Fruit fly (Drosophila melanogaster) whole organism, prepupa: ENCODE results near the gene Cyp4d20.

ENCODE experiments used
- Blimp-1 ChIP-seq: fragments of 200-800 bp; sonication (Bioruptor generic); optimal IDR thresholded peaks from 3 replicates; lab custom pipeline; 2017; ENCODE audit warnings: missing biosample characterization, missing genetic modification characterization, mild to moderate bottlenecking, moderate library complexity, missing genetic modification reagents
- CG10631 ChIP-seq: fragments of 200-800 bp; sonication (Bioruptor generic); optimal IDR thresholded peaks from 2 replicates; lab custom pipeline; 2016; ENCODE audit warnings: missing biosample characterization, missing genetic modification characterization
- CG10669 ChIP-seq: fragments of 200-800 bp; sonication (Bioruptor generic); optimal IDR thresholded peaks from 3 replicates; lab custom pipeline; 2018; ENCODE audit warnings: missing biosample characterization, mild to moderate bottlenecking, missing genetic modification characterization, moderate library complexity
- CG11294 ChIP-seq: fragments of 200-800 bp; sonication (Bioruptor generic); IDR thresholded peaks from 2 replicates; pipeline ENCODE4 v1.3.6; 2022; ENCODE audit warnings: missing biosample characterization, missing genetic modification characterization
- CG11762 ChIP-seq: fragments of 200-800 bp; sonication (Bioruptor generic); optimal IDR thresholded peaks from 3 replicates; lab custom pipeline; 2016; ENCODE audit warnings: missing biosample characterization, missing genetic modification characterization; ENCODE audit not compliant: insufficient read depth
- CG11902 ChIP-seq: fragments of 200-800 bp; sonication (Bioruptor generic); optimal IDR thresholded peaks from 3 replicates; lab custom pipeline; 2016; ENCODE audit warnings: missing biosample characterization, missing genetic modification characterization
- CG15336 ChIP-seq: fragments of 200-800 bp; sonication (Bioruptor generic); IDR thresholded peaks from 2 replicates; pipeline ENCODE4 v1.3.6; 2022; ENCODE audit warnings: missing biosample characterization, missing genetic modification characterization
- CG3032 ChIP-seq: fragments of 200-800 bp; optimal IDR thresholded peaks from 2 replicates; lab custom pipeline; 2019; ENCODE audit warnings: missing biosample characterization, mild to moderate bottlenecking, missing genetic modification characterization, moderate library complexity
- CG31627 ChIP-seq: fragments of 200-800 bp; sonication (Bioruptor generic); optimal IDR thresholded peaks from 3 replicates; lab custom pipeline; 2016; ENCODE audit warnings: missing biosample characterization, missing genetic modification characterization
- CG34406 ChIP-seq: fragments of 200-800 bp; sonication (Bioruptor generic); optimal IDR thresholded peaks from 3 replicates; lab custom pipeline; 2016; ENCODE audit warnings: missing biosample characterization, missing genetic modification characterization
- CG4318 ChIP-seq: fragments of 200-800 bp; sonication (Bioruptor generic); optimal IDR thresholded peaks from 3 replicates; lab custom pipeline; 2017; ENCODE audit warnings: missing biosample characterization, mild to moderate bottlenecking, missing genetic modification characterization
- CG6163 ChIP-seq: fragments of 200-800 bp; sonication (Bioruptor generic); IDR thresholded peaks from 3 replicates; pipeline ENCODE4 v1.3.6; 2022; ENCODE audit warnings: missing biosample characterization, missing genetic modification characterization
- CG6792 ChIP-seq: fragments of 200-800 bp; sonication (Bioruptor generic); optimal IDR thresholded peaks from 3 replicates; lab custom pipeline; 2016; ENCODE audit warnings: missing biosample characterization, missing genetic modification characterization
- CG6808 ChIP-seq: fragments of 200-800 bp; sonication (Bioruptor generic); optimal IDR thresholded peaks from 3 replicates; lab custom pipeline; 2017; ENCODE audit warnings: missing biosample characterization, missing genetic modification characterization, mild to moderate bottlenecking, moderate library complexity, missing genetic modification reagents
- CG7368 ChIP-seq: fragments of 200-800 bp; sonication (Bioruptor generic); optimal IDR thresholded peaks from 3 replicates; lab custom pipeline; 2016; ENCODE audit warnings: missing biosample characterization, missing genetic modification characterization
- CG8119 ChIP-seq: fragments of 200-800 bp; sonication (Bioruptor generic); IDR thresholded peaks from 3 replicates; pipeline ENCODE4 v1.3.6; 2022; ENCODE audit warnings: missing biosample characterization, missing genetic modification characterization
- CG8319 ChIP-seq: fragments of 200-800 bp; sonication (Bioruptor generic); optimal IDR thresholded peaks from 3 replicates; lab custom pipeline; 2016; ENCODE audit warnings: missing biosample characterization, missing genetic modification characterization
- CG8632 ChIP-seq: fragments of 200-800 bp; sonication (Bioruptor generic); optimal IDR thresholded peaks from 3 replicates; lab custom pipeline; 2016; ENCODE audit warnings: missing biosample characterization, missing genetic modification characterization
- CG9139 ChIP-seq: fragments of 200-800 bp; sonication (Bioruptor generic); optimal IDR thresholded peaks from 3 replicates; lab custom pipeline; 2017; ENCODE audit warnings: missing biosample characterization, mild to moderate bottlenecking, missing genetic modification characterization
- Eip78C ChIP-seq: fragments of 200-800 bp; sonication (Bioruptor generic); peaks from one replicate; lab custom pipeline; 2016; ENCODE audit warnings: missing biosample characterization, missing genetic modification characterization
- Eip93F ChIP-seq: fragments of 200-800 bp; sonication (Bioruptor generic); optimal IDR thresholded peaks from 2 replicates; lab custom pipeline; 2016; ENCODE audit warnings: missing biosample characterization, mild to moderate bottlenecking, missing genetic modification characterization
- Ets21C ChIP-seq: fragments of 200-800 bp; sonication (Bioruptor generic); optimal IDR thresholded peaks from 3 replicates; lab custom pipeline; 2016; ENCODE audit warnings: missing biosample characterization, missing genetic modification characterization
- Ets96B ChIP-seq: fragments of 200-800 bp; optimal IDR thresholded peaks from 2 replicates; lab custom pipeline; 2019; ENCODE audit warnings: missing biosample characterization, mild to moderate bottlenecking, missing genetic modification characterization, moderate library complexity
- Gug ChIP-seq: fragments of 200-800 bp; sonication (Bioruptor generic); IDR thresholded peaks from 2 replicates; pipeline ENCODE4 v1.3.6; 2022; ENCODE audit warnings: missing biosample characterization, missing genetic modification characterization
- Hr38 ChIP-seq: sonication (Bioruptor generic); optimal IDR thresholded peaks from 2 replicates; lab custom pipeline; 2016; ENCODE audit warnings: missing biosample characterization, missing genetic modification characterization
- Hr39 ChIP-seq: fragments of 200-800 bp; sonication (Bioruptor generic); optimal IDR thresholded peaks from 2 replicates; lab custom pipeline; 2016; ENCODE audit warnings: missing biosample characterization, missing genetic modification characterization
- Hr4 ChIP-seq: fragments of 200-800 bp; sonication (Bioruptor generic); optimal IDR thresholded peaks from 3 replicates; lab custom pipeline; 2016; ENCODE audit warnings: missing biosample characterization, missing genetic modification characterization
- Lpt ChIP-seq: fragments of 200-800 bp; sonication (Bioruptor generic); optimal IDR thresholded peaks from 3 replicates; lab custom pipeline; 2016; ENCODE audit warnings: missing biosample characterization, missing genetic modification characterization
- Met ChIP-seq: fragments of 200-800 bp; sonication (Bioruptor generic); optimal IDR thresholded peaks from 3 replicates; lab custom pipeline; 2016; ENCODE audit warnings: missing biosample characterization, missing genetic modification characterization
- OdsH ChIP-seq: fragments of 200-800 bp; sonication (Bioruptor generic); optimal IDR thresholded peaks from 3 replicates; lab custom pipeline; 2016; ENCODE audit warnings: missing biosample characterization, missing genetic modification characterization
- Smox ChIP-seq: fragments of 200-800 bp; sonication (Bioruptor generic); optimal IDR thresholded peaks from 3 replicates; lab custom pipeline; 2016; ENCODE audit warnings: missing biosample characterization, missing genetic modification characterization
- Sox102F ChIP-seq: fragments of 200-800 bp; sonication (Bioruptor generic); optimal IDR thresholded peaks from 2 replicates; lab custom pipeline; 2016; ENCODE audit warnings: missing biosample characterization, mild to moderate bottlenecking, missing genetic modification characterization
- Sox14 ChIP-seq: fragments of 200-800 bp; sonication (Bioruptor generic); optimal IDR thresholded peaks from 3 replicates; lab custom pipeline; 2016; ENCODE audit warnings: missing biosample characterization, missing genetic modification characterization
- Sox15 ChIP-seq: fragments of 200-800 bp; sonication (Bioruptor generic); optimal IDR thresholded peaks from 3 replicates; lab custom pipeline; 2016; ENCODE audit warnings: missing biosample characterization, missing genetic modification characterization
- achi ChIP-seq: fragments of 200-800 bp; sonication (Bioruptor generic); optimal IDR thresholded peaks from 3 replicates; lab custom pipeline; 2016; ENCODE audit warnings: missing biosample characterization, missing genetic modification characterization
- acj6 ChIP-seq: fragments of 200-800 bp; sonication (Bioruptor generic); optimal IDR thresholded peaks from 3 replicates; lab custom pipeline; 2016; ENCODE audit warnings: missing biosample characterization, missing genetic modification characterization
- dac ChIP-seq: fragments of 200-800 bp; sonication (Bioruptor generic); optimal IDR thresholded peaks from 2 replicates; lab custom pipeline; 2017; ENCODE audit warnings: missing biosample characterization, mild to moderate bottlenecking, missing genetic modification characterization
- dsx ChIP-seq: fragments of 200-800 bp; optimal IDR thresholded peaks from 3 replicates; lab custom pipeline; 2019; ENCODE audit warnings: missing biosample characterization, mild to moderate bottlenecking, missing genetic modification characterization, moderate library complexity; ENCODE audit not compliant: poor library complexity, severe bottlenecking
- esn ChIP-seq: fragments of 200-800 bp; sonication (Bioruptor generic); optimal IDR thresholded peaks from 2 replicates; lab custom pipeline; 2016; ENCODE audit warnings: missing biosample characterization, mild to moderate bottlenecking, missing genetic modification characterization, moderate library complexity
- fd59A ChIP-seq: fragments of 200-800 bp; sonication (Bioruptor generic); optimal IDR thresholded peaks from 2 replicates; lab custom pipeline; 2017; ENCODE audit warnings: missing biosample characterization, mild to moderate bottlenecking, missing genetic modification characterization, missing genetic modification reagents
- fd85E ChIP-seq: fragments of 200-800 bp; sonication (Bioruptor generic); optimal IDR thresholded peaks from 3 replicates; lab custom pipeline; 2016; ENCODE audit warnings: missing biosample characterization, missing genetic modification characterization
- fkh ChIP-seq: fragments of 200-800 bp; sonication (Bioruptor generic); optimal IDR thresholded peaks from 3 replicates; lab custom pipeline; 2017; ENCODE audit warnings: missing biosample characterization, mild to moderate bottlenecking, missing genetic modification characterization, moderate library complexity
- lz ChIP-seq: fragments of 200-800 bp; sonication (Bioruptor generic); optimal IDR thresholded peaks from 3 replicates; lab custom pipeline; 2016; ENCODE audit warnings: missing biosample characterization, missing genetic modification characterization
- pdm3 ChIP-seq: fragments of 200-800 bp; sonication (Bioruptor generic); optimal IDR thresholded peaks from 3 replicates; lab custom pipeline; 2016; ENCODE audit warnings: missing biosample characterization, missing genetic modification characterization
- salr ChIP-seq, 2 experiments: fragments of 200-800 bp; sonication (Bioruptor generic); optimal IDR thresholded peaks; 3 replicates each; lab custom pipeline; 2016 to 2018; ENCODE audit warnings: missing biosample characterization in 2 of 2, missing genetic modification characterization in 2 of 2, mild to moderate bottlenecking in 1 of 2
- spab ChIP-seq: fragments of 200-800 bp; sonication (Bioruptor generic); optimal IDR thresholded peaks from 2 replicates; lab custom pipeline; 2017; ENCODE audit warnings: missing biosample characterization, mild to moderate bottlenecking, missing genetic modification characterization, missing genetic modification reagents
- ss ChIP-seq, 2 experiments: fragments of 200-800 bp; sonication (Bioruptor generic); optimal IDR thresholded peaks; 2 replicates in 1 of 2; 3 replicates in 1 of 2; lab custom pipeline; 2017 to 2018; ENCODE audit warnings: mild to moderate bottlenecking in 2 of 2, missing biosample characterization in 2 of 2, missing genetic modification characterization in 2 of 2, moderate library complexity in 1 of 2
- svp ChIP-seq: fragments of 200-800 bp; sonication (Bioruptor generic); peaks from one replicate; lab custom pipeline; 2016; ENCODE audit warnings: missing biosample characterization, missing genetic modification characterization
- vri ChIP-seq: fragments of 200-800 bp; sonication (Bioruptor generic); optimal IDR thresholded peaks from 3 replicates; lab custom pipeline; 2016; ENCODE audit warnings: missing biosample characterization, mild to moderate bottlenecking, missing genetic modification characterization

Gene Cyp4d20

DNA sequence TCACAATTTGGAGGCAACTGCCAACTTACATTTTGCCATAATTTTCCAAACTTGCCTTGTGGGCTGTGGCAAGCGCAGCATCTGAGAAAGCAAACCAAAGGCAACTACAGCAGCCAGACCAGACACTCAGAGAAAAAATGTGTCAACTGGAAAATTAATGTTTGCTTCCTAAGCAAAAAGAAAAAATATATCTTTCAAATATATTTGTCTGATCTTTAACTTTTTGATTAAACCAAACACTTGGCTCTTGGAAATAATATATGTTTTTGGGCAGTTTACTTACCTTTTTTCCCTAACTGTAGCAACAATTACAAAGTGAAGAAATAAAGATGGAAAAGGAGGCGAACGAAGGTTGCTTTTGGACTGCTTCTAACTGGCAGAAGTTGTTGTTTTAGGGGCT lies 9.0 kb upstream of the Cyp4d20 start (continued):
- peak; percentile 55; the same call in 1 of the 2 replicates for TF ChIP-seq CG11294 (GFP tag; lab: Robert Waterston, UW)
- peak; percentile 36 for TF ChIP-seq Sox102F (GFP tag; lab: Kevin White, UChicago)
- TF ChIP-seq fkh (GFP tag; lab: Kevin White, UChicago): no peak
- peak; percentile 68 for TF ChIP-seq pdm3
- TF ChIP-seq Lpt: peak; percentile 68
- TF ChIP-seq CG4318 (GFP tag; lab: Kevin White, UChicago): peak; percentile 19
- peak; percentile 76 for TF ChIP-seq CG6792 (GFP tag; lab: Kevin White, UChicago)
- peak; percentile 56 for TF ChIP-seq fd59A (GFP tag; lab: Kevin White, UChicago)

DNA sequence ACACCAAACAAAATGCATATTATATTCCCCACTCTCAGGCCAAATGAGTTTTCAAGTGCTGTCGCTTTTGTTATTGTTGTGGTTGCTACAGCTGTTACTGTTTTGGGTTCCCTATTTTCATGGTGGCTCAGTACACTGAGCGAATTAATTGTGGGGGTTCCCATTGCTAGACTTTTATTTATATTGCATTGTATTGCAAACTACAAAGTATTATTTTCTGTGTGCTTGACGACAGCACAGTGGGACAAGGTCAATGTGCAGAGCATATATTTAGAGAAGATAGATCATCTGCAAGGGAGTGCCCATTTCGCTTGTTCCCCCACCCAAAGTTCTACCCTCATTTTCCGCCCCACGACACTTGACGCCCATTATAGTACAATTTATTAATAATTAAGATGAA lies 8.2 kb upstream of the Cyp4d20 start:
- TF ChIP-seq acj6 (GFP tag; lab: Kevin White, UChicago) (peak; percentile 26), CG11762 (GFP tag; lab: Kevin White, UChicago) (peak; percentile 13), Lpt (no peak), CG31627 (GFP tag; lab: Kevin White, UChicago) (peak; percentile 4), Eip93F (GFP tag; lab: Kevin White, UChicago) (no peak), CG8119 (GFP tag; lab: Robert Waterston, UW) (peak; percentile 47), Hr39 (GFP tag; lab: Kevin White, UChicago) (no peak), esn (GFP tag; lab: Kevin White, UChicago) (peak; percentile 29), CG3032 (tag; lab: Kevin White, UChicago) (peak; percentile 9), Gug (GFP tag; lab: Robert Waterston, UW) (no peak), lz (no peak), OdsH (GFP tag; lab: Kevin White, UChicago) (peak; percentile 46), Blimp-1 (GFP tag; lab: Kevin White, UChicago) (no peak), ss (GFP tag; optimal IDR thresholded peaks at IDR 0.05; lab: Kevin White, UChicago) (no peak), CG11294 (GFP tag; lab: Robert Waterston, UW) (no peak), vri (GFP tag; lab: Kevin White, UChicago) (no peak), CG6792 (GFP tag; lab: Kevin White, UChicago) (peak; percentile 25), CG11902 (GFP tag; lab: Kevin White, UChicago) (peak; percentile 14), fkh (GFP tag; lab: Kevin White, UChicago) (no peak), Eip78C (peak; percentile 90), Ets96B (tag; lab: Kevin White, UChicago) (peak; percentile 50), CG15336 (GFP tag; lab: Robert Waterston, UW) (peak; percentile 48; the same call in 1 of the 2 replicates), achi (peak; percentile 55), Hr38 (GFP tag; lab: Kevin White, UChicago) (no peak), Hr4 (GFP tag; lab: Kevin White, UChicago) (peak; percentile 60), svp (GFP tag; lab: Kevin White, UChicago) (peak; percentile 79), CG7368 (GFP tag; lab: Kevin White, UChicago) (peak; percentile 5), CG10631 (GFP tag; lab: Kevin White, UChicago) (peak; percentile 60), spab (GFP tag; lab: Kevin White, UChicago) (peak; percentile 27), CG6808 (GFP tag; lab: Kevin White, UChicago) (no peak), Sox14 (GFP tag; lab: Kevin White, UChicago) (peak; percentile 43), Ets21C (GFP tag; lab: Kevin White, UChicago) (no peak), fd59A (GFP tag; lab: Kevin White, UChicago) (no peak), CG6163 (GFP tag; lab: Robert Waterston, UW) (peak; percentile 52; the same call in 1 of the 3 replicates), fd85E (no peak), CG9139 (GFP tag; lab: Kevin White, UChicago) (no peak), CG34406 (GFP tag; lab: Kevin White, UChicago) (peak; percentile 12), CG10669 (GFP tag; lab: Kevin White, UChicago) (peak; percentile 30), CG8632 (no peak), dac (GFP tag; lab: Kevin White, UChicago) (peak; percentile 17), Sox15 (no peak), salr (GFP tag; optimal IDR thresholded peaks at IDR 0.05; lab: Kevin White, UChicago) (no peak), CG8319 (GFP tag; lab: Kevin White, UChicago) (no peak), Met (GFP tag; lab: Kevin White, UChicago) (peak; percentile 39), dsx (GFP tag; lab: Kevin White, UChicago) (no peak), Smox (GFP tag; lab: Kevin White, UChicago) (peak; percentile 4)
